Comparison of ENCODE assay signal across 1 fruit fly cellular context in the genomic region with DNA sequence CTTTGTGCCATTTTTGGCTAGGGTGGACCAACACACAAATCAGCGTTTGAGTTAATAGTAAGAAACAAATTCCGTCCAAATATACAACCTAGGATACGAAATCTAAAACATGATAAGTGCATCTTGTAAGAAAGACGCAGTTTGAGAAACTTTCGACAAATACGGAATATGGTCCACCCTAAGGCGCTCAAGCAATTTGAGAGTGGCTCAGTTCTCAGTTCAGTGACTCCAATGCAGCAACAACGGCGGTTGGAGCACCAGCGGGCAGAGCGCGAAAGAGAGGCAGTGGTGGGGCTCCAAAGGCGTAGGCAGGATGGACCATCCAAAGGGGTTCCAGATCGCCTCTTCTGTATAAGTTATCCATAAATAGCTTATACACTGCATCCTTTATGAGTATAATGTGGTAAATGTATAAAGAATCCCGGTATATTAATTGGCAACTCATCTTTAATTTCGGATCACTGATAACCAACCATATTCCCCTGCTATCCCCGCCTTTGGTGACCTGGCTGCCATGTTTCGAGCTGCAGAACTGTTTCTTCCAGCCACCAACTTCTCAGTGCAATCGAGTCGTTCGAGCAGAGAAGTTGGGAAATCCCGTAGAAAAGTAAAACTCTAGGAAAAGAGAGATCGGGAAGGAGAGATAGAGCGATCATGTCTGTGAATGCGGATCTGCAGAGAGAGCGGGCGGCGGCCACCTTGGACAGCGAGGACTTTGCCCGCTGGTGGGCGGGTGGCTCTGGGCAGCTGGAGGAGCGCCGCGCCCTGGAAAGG.
TF ChIP-seq lines count a peak whose summit lies in the region.

TSS of gene CG4586 (plus strand) at position 555 of the 774 bp plus-strand sequence.

TF ChIP-seq in whole organism, embryonic, 481 proteins besides CTCF, POLR2A, EP300 and RAD21 (continued from another document):
- TF ChIP-seq CG16863 (GFP tag; optimal IDR thresholded peaks at IDR 0.05; lab: Kevin White, UChicago) (peak; percentile 94), Hr3 (GFP tag; optimal IDR thresholded peaks at IDR 0.05; lab: Kevin White, UChicago) (peak; percentile 75), shn (GFP tag; optimal IDR thresholded peaks at IDR 0.05; lab: Kevin White, UChicago) (peak; percentile 90), sens (GFP tag; lab: Kevin White, UChicago) (peak; percentile 99), CG3726 (GFP tag; IDR thresholded peaks at IDR 0.05; lab: Robert Waterston, UW) (peak; percentile 86), CG1024 (GFP tag; IDR thresholded peaks at IDR 0.05; lab: Robert Waterston, UW) (peak; percentile 86), CG12391 (tag; optimal IDR thresholded peaks at IDR 0.05; lab: Kevin White, UChicago) (peak; percentile 95), sqz (GFP tag; optimal IDR thresholded peaks at IDR 0.05; lab: Kevin White, UChicago) (peak; percentile 85), CG15269 (tag; optimal IDR thresholded peaks at IDR 0.05; lab: Kevin White, UChicago) (peak; percentile 96), lab (GFP tag; optimal IDR thresholded peaks at IDR 0.05; lab: Kevin White, UChicago) (peak; percentile 99), CG5953 (GFP tag; IDR thresholded peaks at IDR 0.05; lab: Robert Waterston, UW) (peak; percentile 94), nerfin-2 (GFP tag; IDR thresholded peaks at IDR 0.05; lab: Robert Waterston, UW; ENCODE audit: partially characterized antibody) (no peak), slbo (GFP tag; IDR thresholded peaks at IDR 0.05; lab: Robert Waterston, UW) (peak; percentile 94), oc (tag; optimal IDR thresholded peaks at IDR 0.05; lab: Kevin White, UChicago) (peak; percentile 93), grn (GFP tag; optimal IDR thresholded peaks at IDR 0.05; lab: Kevin White, UChicago) (peak; percentile 72), Gsc (GFP tag; IDR thresholded peaks at IDR 0.05; lab: Robert Waterston, UW) (peak; percentile 43; the same call in 1 of the 2 replicates), CG11093 (GFP tag; IDR thresholded peaks at IDR 0.05; lab: Robert Waterston, UW) (peak; percentile 77), Ssrp (tag; optimal IDR thresholded peaks at IDR 0.05; lab: Kevin White, UChicago) (peak; percentile 69), CG6175 (GFP tag; IDR thresholded peaks at IDR 0.05; lab: Robert Waterston, UW) (peak; percentile 78; the same call in 1 of the 3 replicates), Med (GFP tag; lab: Kevin White, UChicago) (peak; percentile 100), CG8281 (tag; optimal IDR thresholded peaks at IDR 0.05; lab: Kevin White, UChicago) (peak; percentile 79)
